Worm (Caenorhabditis elegans) whole organism, L2 larva: ENCODE measurements around the gene ugt-1.

Experiments used
- nhr-23 ChIP-seq: fragments of 150-350 bp; optimal IDR thresholded peaks from 2 replicates; lab custom pipeline; 2014; ENCODE audit warnings: missing biosample characterization, missing genetic modification reagents, missing genetic modification characterization
- nhr-237 ChIP-seq: fragments of 150-350 bp; optimal IDR thresholded peaks from 2 replicates; lab custom pipeline; 2014; ENCODE audit warnings: missing biosample characterization, missing genetic modification characterization
- nhr-25 ChIP-seq: fragments of 150-350 bp; sonication (generic microtip); optimal IDR thresholded peaks from 3 replicates; lab custom pipeline; 2014; ENCODE audit warnings: missing biosample characterization, missing genetic modification characterization
- skn-1 ChIP-seq: sonication (generic microtip); optimal IDR thresholded peaks from 2 replicates; lab custom pipeline; 2017; ENCODE audit warnings: missing biosample characterization, missing genetic modification characterization
- unc-39 ChIP-seq: fragments of 150-350 bp; optimal IDR thresholded peaks from 2 replicates; lab custom pipeline; 2014; ENCODE audit warnings: missing biosample characterization, missing genetic modification characterization
- ztf-4 ChIP-seq: fragments of 150-350 bp; optimal IDR thresholded peaks from 2 replicates; lab custom pipeline; 2014; ENCODE audit warnings: missing biosample characterization, missing genetic modification characterization

DNA sequence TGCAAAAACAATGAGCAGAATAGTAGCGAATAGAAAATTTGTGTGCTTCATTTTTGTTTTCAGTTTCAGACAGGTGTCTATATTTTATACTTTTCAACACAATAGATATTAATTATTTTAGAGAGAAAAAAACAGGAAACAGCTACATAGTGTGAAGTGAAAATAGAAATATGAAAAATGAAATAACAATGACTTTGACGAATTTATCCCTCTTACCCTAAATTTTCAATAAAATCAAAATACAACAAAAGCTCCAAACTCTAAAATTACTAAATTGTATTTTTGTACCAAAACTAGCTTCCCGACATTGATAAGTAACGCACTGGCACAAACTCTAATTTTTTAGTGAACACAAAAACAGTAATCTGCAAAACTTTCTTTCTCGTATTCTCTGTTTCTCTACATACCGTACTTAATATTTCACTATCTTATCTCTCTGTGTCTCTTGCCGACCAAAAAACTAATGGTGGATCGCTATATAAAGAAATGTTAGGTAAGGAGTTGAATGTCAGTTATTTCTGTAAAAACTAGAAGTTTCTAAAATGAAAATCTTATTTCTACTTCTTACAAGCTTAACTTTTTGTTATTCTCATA lies at the start of gene ugt-1, which contains the start of gene col-151:
- no peak for TF ChIP-seq skn-1
- TF ChIP-seq nhr-23 (tag; lab: Kevin White, UChicago) = no peak
- TF ChIP-seq unc-39 (tag; lab: Kevin White, UChicago) = no peak
- no peak for TF ChIP-seq nhr-25
- TF ChIP-seq ztf-4 (tag; lab: Kevin White, UChicago) = no peak
- no peak for TF ChIP-seq nhr-237
